Fruit fly (Drosophila melanogaster): ENCODE measurements around the gene CstF50.

dm6 chr3R:31697606-31698005 is 39.2 kb downstream of the CstF50 start:
- TF ChIP-seq insv (optimal IDR thresholded peaks at IDR 0.05) (no peak), Myc (optimal IDR thresholded peaks at IDR 0.05) (no peak), psq (optimal IDR thresholded peaks at IDR 0.05) (no peak), h (optimal IDR thresholded peaks at IDR 0.05) (no peak)

All from Kc167 (cell line).